Worm (Caenorhabditis elegans): ENCODE data around the gene C24H10.3.

ce11 chrX:5066570-5066969 is 5.7 kb downstream of the C24H10.3 start:
- no peak for TF ChIP-seq nhr-28 (tag; optimal IDR thresholded peaks at IDR 0.05)
- TF ChIP-seq ceh-28 (tag; optimal IDR thresholded peaks at IDR 0.05): no peak
- no peak for TF ChIP-seq nhr-25 (tag; optimal IDR thresholded peaks at IDR 0.05)
- no peak for TF ChIP-seq elt-3 (tag; optimal IDR thresholded peaks at IDR 0.05)
- no peak for TF ChIP-seq nhr-77 (tag; optimal IDR thresholded peaks at IDR 0.05)
